Worm (Caenorhabditis elegans) whole organism, young adult: ENCODE results near the gene F52E10.4.

Experiments used
- B0035.1 ChIP-seq: sonication (generic microtip); optimal IDR thresholded peaks from 2 replicates; lab custom pipeline; 2016; ENCODE audit warnings: missing genetic modification characterization, mild to moderate bottlenecking, missing compliant biosample characterization, missing genotype, missing genetic modification reagents
- C06A6.2 ChIP-seq: fragments of 200-800 bp; sonication (Bioruptor generic); conservative IDR thresholded peaks from 2 replicates; pipeline ENCODE4 v1.3.6; 2022; ENCODE audit warnings: missing genetic modification characterization, missing compliant biosample characterization
- F55B11.4 ChIP-seq: sonication (generic microtip); optimal IDR thresholded peaks from 2 replicates; lab custom pipeline; 2016; ENCODE audit warnings: missing compliant biosample characterization, missing genetic modification characterization, borderline replicate concordance; ENCODE audit not compliant: insufficient read depth
- F57A8.1 ChIP-seq: fragments of 200-800 bp; sonication (Bioruptor generic); optimal IDR thresholded peaks from 2 replicates; lab custom pipeline; 2018; ENCODE audit warnings: mild to moderate bottlenecking, missing genetic modification characterization, moderate library complexity, missing compliant biosample characterization
- Y53F4B.3 ChIP-seq: fragments of 200-800 bp; sonication (Bioruptor generic); IDR thresholded peaks from 2 replicates; pipeline ENCODE4 v1.3.6; 2022; ENCODE audit warnings: missing genetic modification reagents, missing genetic modification characterization, missing compliant biosample characterization
- Y79H2A.3 ChIP-seq: fragments of 200-800 bp; sonication (Bioruptor generic); conservative IDR thresholded peaks from 2 replicates; pipeline ENCODE4 v1.3.6; 2022; ENCODE audit warnings: missing genetic modification reagents, missing genetic modification characterization, missing compliant biosample characterization
- ZK185.1 ChIP-seq: sonication (generic microtip); optimal IDR thresholded peaks from 2 replicates; lab custom pipeline; 2016; ENCODE audit warnings: mild to moderate bottlenecking, missing genetic modification characterization, missing compliant biosample characterization; ENCODE audit not compliant: poor library complexity, severe bottlenecking
- ama-1 ChIP-seq, 3 experiments: fragments of 150-350 bp in 1 of 3; sonication (generic microtip) in 2 of 3; optimal IDR thresholded peaks; 2 replicates each; lab custom pipeline; 2014 to 2018; ENCODE audit warnings: missing biosample characterization in 2 of 3, missing genetic modification characterization in 2 of 3, missing genetic modification reagents in 2 of 3
- attf-5 ChIP-seq: fragments of 200-800 bp; sonication (Bioruptor generic); optimal IDR thresholded peaks from 2 replicates; lab custom pipeline; 2018; ENCODE audit warnings: mild to moderate bottlenecking, missing genetic modification characterization, missing compliant biosample characterization
- attf-6 ChIP-seq: fragments of 200-800 bp; sonication (Bioruptor generic); IDR thresholded peaks from 2 replicates; pipeline ENCODE4 v1.3.6; 2022; ENCODE audit warnings: missing genetic modification reagents, missing genetic modification characterization, missing compliant biosample characterization
- bed-2 ChIP-seq: fragments of 200-800 bp; sonication (Bioruptor generic); IDR thresholded peaks from 2 replicates; pipeline ENCODE4 v1.3.6; 2022; ENCODE audit warnings: missing genetic modification reagents, missing genetic modification characterization, missing compliant biosample characterization
- ccch-3 ChIP-seq: fragments of 200-800 bp; sonication (Bioruptor generic); optimal IDR thresholded peaks from 2 replicates; lab custom pipeline; 2018; ENCODE audit warnings: mild to moderate bottlenecking, missing genetic modification characterization, missing compliant biosample characterization
- cebp-1 ChIP-seq, 2 experiments: fragments of 200-800 bp in 1 of 2; sonication (Bioruptor generic) in 1 of 2; sonication (generic microtip) in 1 of 2; IDR thresholded peaks in 1 of 2; optimal IDR thresholded peaks in 1 of 2; 2 replicates each; pipeline versions ENCODE4 v1.3.6 to Lab custom; 2017 to 2022; ENCODE audit warnings: missing compliant biosample characterization in 2 of 2, missing genetic modification characterization in 2 of 2, mild to moderate bottlenecking in 1 of 2, missing genetic modification reagents in 1 of 2, moderate library complexity in 1 of 2
- ceh-27 ChIP-seq: fragments of 200-800 bp; sonication (Bioruptor generic); optimal IDR thresholded peaks from 2 replicates; lab custom pipeline; 2018; ENCODE audit warnings: mild to moderate bottlenecking, missing genetic modification characterization, moderate library complexity, missing compliant biosample characterization
- ceh-58 ChIP-seq: fragments of 200-800 bp; sonication (Bioruptor generic); IDR thresholded peaks from 2 replicates; pipeline ENCODE4 v1.3.6; 2022; ENCODE audit warnings: missing genetic modification characterization, missing compliant biosample characterization
- ceh-79 ChIP-seq: sonication (generic microtip); optimal IDR thresholded peaks from 2 replicates; lab custom pipeline; 2017; ENCODE audit warnings: mild to moderate bottlenecking, missing genetic modification characterization, missing compliant biosample characterization
- egl-18 ChIP-seq: fragments of 200-800 bp; sonication (Bioruptor generic); IDR thresholded peaks from 2 replicates; pipeline ENCODE4 v1.3.6; 2022; ENCODE audit warnings: missing genetic modification reagents, missing genetic modification characterization, missing compliant biosample characterization
- gei-17 ChIP-seq: fragments of 200-800 bp; sonication (Bioruptor generic); optimal IDR thresholded peaks from 2 replicates; lab custom pipeline; 2018; ENCODE audit warnings: mild to moderate bottlenecking, missing genetic modification characterization, missing compliant biosample characterization
- hlh-12 ChIP-seq: sonication (generic microtip); optimal IDR thresholded peaks from 2 replicates; lab custom pipeline; 2016; ENCODE audit warnings: missing genetic modification characterization, missing compliant biosample characterization
- hmg-1.2 ChIP-seq: fragments of 200-800 bp; sonication (Bioruptor generic); IDR thresholded peaks from 2 replicates; pipeline ENCODE4 v1.3.6; 2022; ENCODE audit warnings: missing genetic modification reagents, missing genetic modification characterization, missing compliant biosample characterization
- hrde-1 ChIP-seq: sonication (generic microtip); optimal IDR thresholded peaks from 2 replicates; lab custom pipeline; 2016; ENCODE audit warnings: missing genetic modification characterization, mild to moderate bottlenecking, missing compliant biosample characterization, moderate library complexity, missing genotype, missing genetic modification reagents, borderline replicate concordance
- lin-26 ChIP-seq: fragments of 200-800 bp; sonication (Bioruptor generic); IDR thresholded peaks from 2 replicates; pipeline ENCODE4 v1.3.6; 2022; ENCODE audit warnings: missing genetic modification reagents, missing genetic modification characterization, missing compliant biosample characterization
- lin-35 ChIP-seq, 3 experiments: fragments of 150-350 bp in 2 of 3; sonication (generic microtip) in 1 of 3; optimal IDR thresholded peaks; 2 replicates each; lab custom pipeline; 2014 to 2018; ENCODE audit warnings: missing biosample characterization in 3 of 3, missing genetic modification characterization in 3 of 3, missing genetic modification reagents in 3 of 3
- lin-40 ChIP-seq: sonication (generic microtip); optimal IDR thresholded peaks from 2 replicates; lab custom pipeline; 2016; ENCODE audit warnings: missing genetic modification characterization, mild to moderate bottlenecking, missing compliant biosample characterization, missing genotype, missing genetic modification reagents
- madf-10 ChIP-seq: sonication (generic microtip); optimal IDR thresholded peaks from 2 replicates; lab custom pipeline; 2016; ENCODE audit warnings: mild to moderate bottlenecking, missing genetic modification characterization, missing compliant biosample characterization
- madf-3 ChIP-seq: fragments of 200-800 bp; sonication (Bioruptor generic); IDR thresholded peaks from 2 replicates; pipeline ENCODE4 v1.3.6; 2022; ENCODE audit warnings: missing genetic modification reagents, missing genetic modification characterization, missing compliant biosample characterization
- madf-8 ChIP-seq: fragments of 200-800 bp; sonication (Bioruptor generic); conservative IDR thresholded peaks from 2 replicates; pipeline ENCODE4 v1.3.6; 2022; ENCODE audit warnings: missing genetic modification reagents, missing genetic modification characterization, missing compliant biosample characterization
- mes-4 ChIP-seq: sonication (generic microtip); optimal IDR thresholded peaks from 2 replicates; lab custom pipeline; 2016; ENCODE audit warnings: missing genotype, missing genetic modification characterization, missing compliant biosample characterization
- nhr-90 ChIP-seq: sonication (generic microtip); optimal IDR thresholded peaks from 2 replicates; lab custom pipeline; 2016; ENCODE audit warnings: missing genotype, mild to moderate bottlenecking, missing genetic modification characterization, missing compliant biosample characterization
- pbrm-1 ChIP-seq: fragments of 200-800 bp; sonication (Bioruptor generic); IDR thresholded peaks from 2 replicates; pipeline ENCODE4 v1.3.6; 2022; ENCODE audit warnings: missing genetic modification reagents, missing genetic modification characterization, missing compliant biosample characterization
- rec-8 ChIP-seq, 2 experiments: sonication (generic microtip); optimal IDR thresholded peaks; 2 replicates each; lab custom pipeline; 2016; ENCODE audit warnings: mild to moderate bottlenecking in 2 of 2, missing genetic modification characterization in 2 of 2, missing genetic modification reagents in 2 of 2, missing genotype in 2 of 2, missing biosample characterization in 1 of 2, missing compliant biosample characterization in 1 of 2, moderate library complexity in 1 of 2
- snpc-4 ChIP-seq, 5 experiments: fragments of 150-350 bp in 1 of 5; sonication (generic microtip) in 4 of 5; optimal IDR thresholded peaks; 2 replicates each; lab custom pipeline; 2014 to 2018; ENCODE audit warnings: missing genetic modification characterization in 5 of 5, missing biosample characterization in 3 of 5, antibody characterized with exemption in 2 of 5, mild to moderate bottlenecking in 2 of 5, missing compliant biosample characterization in 2 of 5, missing genotype in 2 of 5, moderate library complexity in 2 of 5, missing genetic modification reagents in 1 of 5
- somi-1 ChIP-seq: fragments of 200-800 bp; sonication (Bioruptor generic); optimal IDR thresholded peaks from 2 replicates; lab custom pipeline; 2018; ENCODE audit warnings: mild to moderate bottlenecking, missing genetic modification characterization, missing compliant biosample characterization
- unc-130 ChIP-seq: sonication (generic microtip); optimal IDR thresholded peaks from 2 replicates; lab custom pipeline; 2016; ENCODE audit warnings: missing genetic modification reagents, missing genetic modification characterization, missing compliant biosample characterization
- zim-3 ChIP-seq: sonication (generic microtip); optimal IDR thresholded peaks from 2 replicates; lab custom pipeline; 2017; ENCODE audit warnings: mild to moderate bottlenecking, missing genetic modification characterization, moderate library complexity, missing compliant biosample characterization
- ztf-3 ChIP-seq: fragments of 200-800 bp; sonication (Bioruptor generic); optimal IDR thresholded peaks from 2 replicates; lab custom pipeline; 2018; ENCODE audit warnings: mild to moderate bottlenecking, missing genetic modification characterization, missing compliant biosample characterization
- ztf-6 ChIP-seq: fragments of 200-800 bp; sonication (Bioruptor generic); IDR thresholded peaks from 2 replicates; pipeline ENCODE4 v1.3.6; 2022; ENCODE audit warnings: missing genetic modification reagents, missing genetic modification characterization, missing compliant biosample characterization

Gene F52E10.4

ce11 chrX:16331425-16331824 lies 38.6 kb upstream of the F52E10.4 start:
- TF ChIP-seq F57A8.1 (GFP tag; lab: Kevin White, UChicago) (no peak), pbrm-1 (no peak), cebp-1 (GFP tag; IDR thresholded peaks at IDR 0.05; lab: Robert Waterston, UW) (no peak), cebp-1 (tag; optimal IDR thresholded peaks at IDR 0.05; lab: Kevin White, UChicago) (no peak), B0035.1 (tag; lab: Kevin White, UChicago) (no peak), ccch-3 (GFP tag; lab: Kevin White, UChicago) (no peak), hmg-1.2 (peak; percentile 96), ama-1 (optimal IDR thresholded peaks at IDR 0.05; lab: Kevin White, UChicago) (no peak), ama-1 (GFP tag; optimal IDR thresholded peaks at IDR 0.05; lab: Kevin White, UChicago) (no peak)

- no peak for TF ChIP-seq Y79H2A.3
- no peak for TF ChIP-seq ceh-79 (tag; lab: Kevin White, UChicago)
- no peak for TF ChIP-seq madf-10 (tag; lab: Kevin White, UChicago)
Observed at ce11 chrX:16328328-16328727, 35.5 kb upstream of the F52E10.4 start, which contains the start of gene C11G6.2. C11G6.2 (plus strand) TSS chrX:16328628.

- TF ChIP-seq gei-17 (GFP tag; lab: Kevin White, UChicago) (peak; percentile 25), ZK185.1 (tag; lab: Kevin White, UChicago) (no peak), hrde-1 (tag; lab: Kevin White, UChicago) (no peak), somi-1 (GFP tag; lab: Kevin White, UChicago) (no peak), unc-130 (GFP tag; lab: Kevin White, UChicago) (no peak), lin-40 (peak; percentile 36)
Observed at ce11 chrX:16327229-16327628, 34.4 kb upstream of the F52E10.4 start.

- TF ChIP-seq attf-6 (GFP tag; lab: Robert Waterston, UW) (no peak), snpc-4 (GFP tag; optimal IDR thresholded peaks at IDR 0.05; lab: Kevin White, UChicago) (no peak), snpc-4 (tag; optimal IDR thresholded peaks at IDR 0.05; lab: Kevin White, UChicago) (no peak), lin-26 (GFP tag; lab: Robert Waterston, UW) (0 out of 2 replicates have a peak, but pooled peaks have one; percentile 11), ceh-27 (peak; percentile 47)
Observed at ce11 chrX:16324222-16324621, 31.4 kb upstream of the F52E10.4 start.

ce11 chrX:16321864-16322263 lies 29.0 kb upstream of the F52E10.4 start:
- TF ChIP-seq ztf-6 (GFP tag; lab: Robert Waterston, UW) = no peak
- no peak for TF ChIP-seq snpc-4 (GFP tag; optimal IDR thresholded peaks at IDR 0.05; lab: Kevin White, UChicago)
- no peak for TF ChIP-seq snpc-4 (tag; optimal IDR thresholded peaks at IDR 0.05; lab: Kevin White, UChicago)
- TF ChIP-seq ceh-58 (GFP tag; lab: Robert Waterston, UW) = no peak
- TF ChIP-seq Y53F4B.3 (GFP tag; lab: Robert Waterston, UW) = no peak
- TF ChIP-seq rec-8 (tag; optimal IDR thresholded peaks at IDR 0.05; lab: Kevin White, UChicago) = no peak
- no peak for TF ChIP-seq F55B11.4 (tag; lab: Kevin White, UChicago)
- TF ChIP-seq zim-3 (tag; lab: Kevin White, UChicago) = no peak
- TF ChIP-seq egl-18 (GFP tag; lab: Robert Waterston, UW) = no peak
- no peak for TF ChIP-seq madf-3 (GFP tag; lab: Robert Waterston, UW)
- no peak for TF ChIP-seq nhr-90 (tag; lab: Kevin White, UChicago)
- no peak for TF ChIP-seq mes-4 (tag; lab: Kevin White, UChicago)
- TF ChIP-seq C06A6.2 (GFP tag; lab: Robert Waterston, UW) = no peak
- no peak for TF ChIP-seq attf-5
- no peak for TF ChIP-seq hlh-12 (tag; lab: Kevin White, UChicago)
- TF ChIP-seq lin-35 (GFP tag; optimal IDR thresholded peaks at IDR 0.05; lab: Kevin White, UChicago) = no peak
- TF ChIP-seq ztf-3 (GFP tag; lab: Kevin White, UChicago) = no peak
- no peak for TF ChIP-seq bed-2 (GFP tag; lab: Robert Waterston, UW)
- no peak for TF ChIP-seq madf-8 (GFP tag; lab: Robert Waterston, UW)
